Worm (Caenorhabditis elegans) whole organism, early embryonic: ENCODE measurements around the gene C25E10.7.

Experiments
- B0310.2 ChIP-seq: sonication (generic microtip); optimal IDR thresholded peaks from 2 replicates; lab custom pipeline; 2016; ENCODE audit warnings: mild to moderate bottlenecking, missing genetic modification characterization, missing compliant biosample characterization
- F13C5.2 ChIP-seq: sonication (generic microtip); optimal IDR thresholded peaks from 2 replicates; lab custom pipeline; 2017; ENCODE audit warnings: mild to moderate bottlenecking, missing genetic modification characterization, inconsistent platforms, missing compliant biosample characterization
- aly-1 ChIP-seq: sonication (generic microtip); optimal IDR thresholded peaks from 2 replicates; lab custom pipeline; 2016; ENCODE audit warnings: missing genetic modification characterization, missing compliant biosample characterization
- ama-1 ChIP-seq: fragments of 150-350 bp; optimal IDR thresholded peaks from 2 replicates; lab custom pipeline; 2014
- ceh-13 ChIP-seq: fragments of 200-800 bp; sonication (Bioruptor generic); optimal IDR thresholded peaks from 2 replicates; lab custom pipeline; 2018; ENCODE audit warnings: mild to moderate bottlenecking, missing genetic modification characterization, missing compliant biosample characterization
- flt-1 ChIP-seq: fragments of 200-800 bp; sonication (Bioruptor generic); IDR thresholded peaks from 2 replicates; pipeline ENCODE4 v1.3.6; 2022; ENCODE audit warnings: missing genetic modification characterization, missing compliant biosample characterization
- hmg-4 ChIP-seq: fragments of 200-800 bp; sonication (Bioruptor generic); optimal IDR thresholded peaks from 2 replicates; lab custom pipeline; 2018; ENCODE audit warnings: mild to moderate bottlenecking, missing genetic modification characterization, missing compliant biosample characterization
- hnd-1 ChIP-seq: sonication (generic microtip); optimal IDR thresholded peaks from 2 replicates; lab custom pipeline; 2016; ENCODE audit warnings: missing genetic modification characterization, missing compliant biosample characterization
- sea-1 ChIP-seq: fragments of 200-800 bp; sonication (Bioruptor generic); conservative IDR thresholded peaks from 2 replicates; pipeline ENCODE4 v1.3.6; 2022; ENCODE audit warnings: missing genetic modification characterization, missing compliant biosample characterization
- tbx-11 ChIP-seq: fragments of 200-800 bp; sonication (Bioruptor generic); IDR thresholded peaks from 2 replicates; pipeline ENCODE4 v1.3.6; 2022; ENCODE audit warnings: missing genetic modification characterization, missing compliant biosample characterization
- tbx-37 ChIP-seq: fragments of 200-800 bp; sonication (Bioruptor generic); conservative IDR thresholded peaks from 2 replicates; pipeline ENCODE4 v1.3.6; 2022; ENCODE audit warnings: missing genetic modification reagents, missing genetic modification characterization, missing compliant biosample characterization

DNA sequence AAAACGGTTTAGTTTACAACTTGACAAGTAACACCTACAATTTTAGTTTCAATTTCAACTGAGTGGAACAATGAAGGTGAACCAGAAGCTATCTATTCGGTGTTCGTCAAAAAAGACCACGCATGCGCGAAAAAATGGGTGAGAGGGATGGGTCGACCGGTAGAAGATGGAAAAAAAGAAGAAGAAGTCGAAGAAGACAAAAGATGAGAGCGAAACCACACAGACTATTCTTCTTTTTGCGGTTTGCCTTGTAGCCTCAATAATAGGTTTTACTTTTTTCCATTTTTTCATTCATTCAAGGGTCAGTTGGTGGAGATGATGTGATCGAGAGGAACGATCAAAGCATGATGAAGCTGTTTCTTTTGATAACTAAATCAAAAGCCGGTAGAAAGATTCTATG, 31.4 kb upstream of the C25E10.7 start:
- TF ChIP-seq B0310.2 (tag; lab: Kevin White, UChicago) (no peak), ama-1 (no peak), aly-1 (no peak), F13C5.2 (no peak), ceh-13 (GFP tag; lab: Kevin White, UChicago) (no peak), flt-1 (GFP tag; lab: Robert Waterston, UW) (no peak), tbx-11 (GFP tag; lab: Robert Waterston, UW) (no peak), tbx-37 (GFP tag; lab: Robert Waterston, UW) (no peak), hnd-1 (tag; lab: Kevin White, UChicago) (no peak), hmg-4 (GFP tag; lab: Kevin White, UChicago) (no peak), sea-1 (GFP tag; lab: Robert Waterston, UW) (no peak)
